Worm (Caenorhabditis elegans) whole organism, young adult: Measurements from ENCODE around the gene C43F9.7.
"Not testable (repeated sequence)": the region's sequence is repeated elsewhere in the genome, so short reads cannot be mapped to it uniquely, and the experiment has no call there.

Experiments used
- F52B5.7 ChIP-seq: sonication (generic microtip); optimal IDR thresholded peaks from 2 replicates; lab custom pipeline; 2016; ENCODE audit warnings: mild to moderate bottlenecking, missing genetic modification characterization, missing compliant biosample characterization
- cebp-2 ChIP-seq: fragments of 200-800 bp; sonication (Bioruptor generic); IDR thresholded peaks from 2 replicates; pipeline ENCODE4 v1.3.6; 2022; ENCODE audit warnings: missing genetic modification characterization, missing compliant biosample characterization
- gei-17 ChIP-seq: fragments of 200-800 bp; sonication (Bioruptor generic); optimal IDR thresholded peaks from 2 replicates; lab custom pipeline; 2018; ENCODE audit warnings: mild to moderate bottlenecking, missing genetic modification characterization, missing compliant biosample characterization
- hmg-1.2 ChIP-seq: fragments of 200-800 bp; sonication (Bioruptor generic); IDR thresholded peaks from 2 replicates; pipeline ENCODE4 v1.3.6; 2022; ENCODE audit warnings: missing genetic modification reagents, missing genetic modification characterization, missing compliant biosample characterization
- lsy-27 ChIP-seq: sonication (generic microtip); optimal IDR thresholded peaks from 2 replicates; lab custom pipeline; 2017; ENCODE audit warnings: missing genetic modification characterization, mild to moderate bottlenecking, missing compliant biosample characterization, antibody characterized with exemption, missing genotype, borderline replicate concordance; ENCODE audit not compliant: insufficient read depth
- snpc-3.4 ChIP-seq: sonication (generic microtip); optimal IDR thresholded peaks from 2 replicates; lab custom pipeline; 2017; ENCODE audit warnings: missing genetic modification characterization, mild to moderate bottlenecking, missing compliant biosample characterization, antibody characterized with exemption, moderate library complexity, missing genotype, missing genetic modification reagents
- ztf-28 ChIP-seq: fragments of 200-800 bp; sonication (Bioruptor generic); IDR thresholded peaks from 2 replicates; pipeline ENCODE4 v1.3.6; 2022; ENCODE audit warnings: missing genetic modification reagents, missing genetic modification characterization, missing compliant biosample characterization

DNA sequence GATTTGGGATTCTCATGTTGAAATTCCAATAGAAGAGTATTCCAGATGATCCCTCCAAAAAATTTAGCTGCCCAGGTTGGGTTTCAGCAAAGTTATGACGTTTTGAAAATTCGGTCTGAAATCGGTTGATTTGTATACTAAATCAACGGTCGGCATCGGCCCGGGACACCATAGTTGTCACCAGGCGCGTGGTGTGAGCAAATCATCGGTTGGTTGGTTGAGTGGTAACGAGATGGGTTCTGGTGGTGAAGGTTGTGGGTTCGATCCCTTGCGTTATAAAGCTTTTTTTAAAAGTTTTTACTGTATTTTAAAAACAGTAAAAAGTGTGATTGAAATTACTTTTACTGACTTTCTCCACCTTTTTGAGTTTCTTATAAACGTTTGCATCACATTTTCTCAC lies 44.9 kb downstream of the C43F9.7 start:
- TF ChIP-seq ztf-28 (GFP tag; lab: Robert Waterston, UW); lsy-27 (tag; lab: Kevin White, UChicago); gei-17 (GFP tag; lab: Kevin White, UChicago); cebp-2 (GFP tag; lab: Robert Waterston, UW); F52B5.7 (tag; lab: Kevin White, UChicago); snpc-3.4: not testable (repeated sequence)
- 0 out of 2 replicates have a peak, but pooled peaks have one; percentile 25 for TF ChIP-seq hmg-1.2 (GFP tag; lab: Robert Waterston, UW)
